Worm (Caenorhabditis elegans) whole organism, L2 larva: ENCODE measurements around the gene C08B6.8.

ENCODE experiments used
- ama-1 ChIP-seq: fragments of 150-350 bp; optimal IDR thresholded peaks from 2 replicates; lab custom pipeline; 2018; ENCODE audit warnings: inconsistent platforms
- ceh-82 ChIP-seq: fragments of 150-350 bp; optimal IDR thresholded peaks from 2 replicates; lab custom pipeline; 2014; ENCODE audit warnings: missing biosample characterization, missing genetic modification characterization
- dmd-4 ChIP-seq: sonication (generic microtip); optimal IDR thresholded peaks from 2 replicates; lab custom pipeline; 2017; ENCODE audit warnings: missing biosample characterization, missing genetic modification characterization
- elt-1 ChIP-seq: fragments of 150-350 bp; optimal IDR thresholded peaks from 2 replicates; lab custom pipeline; 2014; ENCODE audit warnings: missing biosample characterization, missing genetic modification characterization
- elt-3 ChIP-seq: sonication (generic microtip); optimal IDR thresholded peaks from 2 replicates; lab custom pipeline; 2017; ENCODE audit warnings: missing biosample characterization, missing genetic modification characterization
- lin-13 ChIP-seq: fragments of 150-350 bp; optimal IDR thresholded peaks from 2 replicates; lab custom pipeline; 2014; ENCODE audit warnings: missing biosample characterization, missing genetic modification reagents, missing genetic modification characterization
- lsy-2 ChIP-seq, 2 experiments: fragments of 150-350 bp in 1 of 2; sonication (generic microtip) in 1 of 2; optimal IDR thresholded peaks; 2 replicates each; lab custom pipeline; 2014 to 2017; ENCODE audit warnings: missing biosample characterization in 2 of 2, missing genetic modification characterization in 2 of 2
- mbf-1 ChIP-seq: sonication (generic microtip); optimal IDR thresholded peaks from 2 replicates; lab custom pipeline; 2017; ENCODE audit warnings: missing biosample characterization, missing genetic modification characterization
- nhr-10 ChIP-seq: sonication (generic microtip); optimal IDR thresholded peaks from 2 replicates; lab custom pipeline; 2017; ENCODE audit warnings: missing biosample characterization, missing genetic modification characterization
- nhr-23 ChIP-seq: fragments of 150-350 bp; optimal IDR thresholded peaks from 2 replicates; lab custom pipeline; 2014; ENCODE audit warnings: missing biosample characterization, missing genetic modification reagents, missing genetic modification characterization
- nhr-25 ChIP-seq: fragments of 150-350 bp; sonication (generic microtip); optimal IDR thresholded peaks from 3 replicates; lab custom pipeline; 2014; ENCODE audit warnings: missing biosample characterization, missing genetic modification characterization
- nhr-77 ChIP-seq: fragments of 150-350 bp; optimal IDR thresholded peaks from 2 replicates; lab custom pipeline; 2014; ENCODE audit warnings: missing biosample characterization, missing genetic modification characterization
- unc-62 ChIP-seq: fragments of 150-350 bp; optimal IDR thresholded peaks from 2 replicates; lab custom pipeline; 2014; ENCODE audit warnings: missing biosample characterization, missing genetic modification reagents, missing genetic modification characterization

- TF ChIP-seq nhr-23 (tag; lab: Kevin White, UChicago), result no peak
- TF ChIP-seq lin-13, result no peak
- TF ChIP-seq dmd-4 (tag; lab: Kevin White, UChicago), result no peak
- no peak for TF ChIP-seq nhr-10 (tag; lab: Kevin White, UChicago)
- no peak for TF ChIP-seq elt-1 (tag; lab: Kevin White, UChicago)
- TF ChIP-seq lsy-2 (tag; optimal IDR thresholded peaks at IDR 0.05; lab: Kevin White, UChicago), result no peak
- no peak for TF ChIP-seq ama-1 (lab: Kevin White, UChicago)
- no peak for TF ChIP-seq mbf-1 (tag; lab: Kevin White, UChicago)
- TF ChIP-seq ceh-82, result no peak
- TF ChIP-seq unc-62 (GFP tag; lab: Kevin White, UChicago), result no peak
- no peak for TF ChIP-seq elt-3 (tag; lab: Kevin White, UChicago)
- no peak for TF ChIP-seq nhr-25
- no peak for TF ChIP-seq nhr-77 (tag; lab: Kevin White, UChicago)
Measured at ce11 chrV:10091152-10091551, 43.3 kb upstream of the C08B6.8 start, which contains the start of gene R04B5.11.
